Fruit fly (Drosophila melanogaster) whole organism, embryonic: Measurements from ENCODE around the gene Ubi-p63E.

ENCODE experiments used
- Bgb ChIP-seq: fragments of 200-800 bp; sonication (Bioruptor generic); IDR thresholded peaks from 2 replicates; pipeline ENCODE4 v1.3.6; 2022; ENCODE audit warnings: missing biosample characterization, missing genetic modification characterization; ENCODE audit not compliant: partially characterized antibody
- CG10366 ChIP-seq: fragments of 200-800 bp; sonication (Bioruptor generic); IDR thresholded peaks from 2 replicates; pipeline ENCODE4 v1.3.6; 2022; ENCODE audit warnings: missing biosample characterization, missing genetic modification characterization
- CG14014 ChIP-seq: fragments of 200-800 bp; sonication (Bioruptor generic); IDR thresholded peaks from 2 replicates; pipeline ENCODE4 v1.3.6; 2022; ENCODE audit warnings: missing biosample characterization, missing genetic modification characterization
- CG2199 ChIP-seq: fragments of 200-800 bp; sonication (Bioruptor generic); IDR thresholded peaks from 3 replicates; pipeline ENCODE4 v1.3.6; 2022; ENCODE audit warnings: missing biosample characterization, missing genetic modification characterization
- CG3281 ChIP-seq: fragments of 200-800 bp; sonication (Bioruptor generic); optimal IDR thresholded peaks from 3 replicates; lab custom pipeline; 2017; ENCODE audit warnings: missing biosample characterization, mild to moderate bottlenecking, missing genetic modification characterization
- CG34224 ChIP-seq: fragments of 200-800 bp; sonication (Bioruptor generic); IDR thresholded peaks from 3 replicates; pipeline ENCODE4 v1.3.6; 2022; ENCODE audit warnings: missing biosample characterization, missing genetic modification characterization; ENCODE audit not compliant: partially characterized antibody
- CG34376 ChIP-seq: fragments of 200-800 bp; sonication (Bioruptor generic); optimal IDR thresholded peaks from 2 replicates; lab custom pipeline; 2018; ENCODE audit warnings: missing biosample characterization, mild to moderate bottlenecking, missing genetic modification characterization
- CG43689 ChIP-seq: fragments of 200-800 bp; sonication (Bioruptor generic); IDR thresholded peaks from 2 replicates; pipeline ENCODE4 v1.3.6; 2022; ENCODE audit warnings: missing biosample characterization, missing genetic modification characterization
- CG6254 ChIP-seq: fragments of 200-800 bp; sonication (Bioruptor generic); optimal IDR thresholded peaks from 3 replicates; lab custom pipeline; 2017; ENCODE audit warnings: mild to moderate bottlenecking, missing biosample characterization, missing genetic modification reagents, missing genetic modification characterization
- CG6791 ChIP-seq: fragments of 200-800 bp; sonication (Bioruptor generic); IDR thresholded peaks from 3 replicates; pipeline ENCODE4 v1.3.6; 2022; ENCODE audit warnings: missing biosample characterization, missing genetic modification characterization; ENCODE audit not compliant: partially characterized antibody
- Drgx ChIP-seq: fragments of 200-800 bp; sonication (Bioruptor generic); IDR thresholded peaks from 2 replicates; pipeline ENCODE4 v1.3.6; 2022; ENCODE audit warnings: missing biosample characterization, missing genetic modification characterization
- HLHmδ ChIP-seq: fragments of 200-800 bp; sonication (Bioruptor generic); optimal IDR thresholded peaks from 2 replicates; lab custom pipeline; 2018; ENCODE audit warnings: missing biosample characterization, mild to moderate bottlenecking, missing genetic modification characterization, moderate library complexity
- Med ChIP-seq: fragments of 200-800 bp; sonication (Bioruptor generic); peaks from one replicate; lab custom pipeline; 2016; ENCODE audit warnings: missing biosample characterization, missing genetic modification characterization, mild to moderate bottlenecking, inconsistent platforms, moderate library complexity
- Nf-YB ChIP-seq: fragments of 200-800 bp; sonication (Bioruptor generic); optimal IDR thresholded peaks from 3 replicates; lab custom pipeline; 2019; ENCODE audit warnings: missing biosample characterization, mild to moderate bottlenecking, missing genetic modification characterization, moderate library complexity
- Nf-YC ChIP-seq: fragments of 200-800 bp; optimal IDR thresholded peaks from 3 replicates; lab custom pipeline; 2019; ENCODE audit warnings: missing biosample characterization, mild to moderate bottlenecking, missing genetic modification characterization, moderate library complexity
- Scr ChIP-seq: fragments of 200-800 bp; sonication (Bioruptor generic); IDR thresholded peaks from 2 replicates; pipeline ENCODE4 v1.3.6; 2022; ENCODE audit warnings: missing biosample characterization, missing genetic modification characterization; ENCODE audit not compliant: partially characterized antibody
- Spps ChIP-seq: fragments of 200-800 bp; sonication (Bioruptor generic); optimal IDR thresholded peaks from 2 replicates; lab custom pipeline; 2018; ENCODE audit warnings: missing biosample characterization, mild to moderate bottlenecking, missing genetic modification characterization
- YL-1 ChIP-seq: fragments of 200-800 bp; sonication (Bioruptor generic); optimal IDR thresholded peaks from 3 replicates; lab custom pipeline; 2017; ENCODE audit warnings: missing biosample characterization, mild to moderate bottlenecking, missing genetic modification characterization
- ac ChIP-seq: fragments of 200-800 bp; sonication (Bioruptor generic); optimal IDR thresholded peaks from 3 replicates; lab custom pipeline; 2017; ENCODE audit warnings: missing biosample characterization, mild to moderate bottlenecking, missing genetic modification characterization
- amos ChIP-seq: fragments of 200-800 bp; sonication (Bioruptor generic); IDR thresholded peaks from 2 replicates; pipeline ENCODE4 v1.3.6; 2022; ENCODE audit warnings: missing biosample characterization, missing genetic modification characterization; ENCODE audit not compliant: partially characterized antibody
- ato ChIP-seq: fragments of 200-800 bp; sonication (Bioruptor generic); IDR thresholded peaks from 2 replicates; pipeline ENCODE4 v1.3.6; 2022; ENCODE audit warnings: missing biosample characterization, missing genetic modification characterization; ENCODE audit not compliant: partially characterized antibody
- bbx ChIP-seq: fragments of 200-800 bp; sonication (Bioruptor generic); IDR thresholded peaks from 2 replicates; pipeline ENCODE4 v1.3.6; 2022; ENCODE audit warnings: missing biosample characterization, missing genetic modification characterization; ENCODE audit not compliant: partially characterized antibody
- bsh ChIP-seq, 2 experiments: fragments of 200-800 bp; sonication (Bioruptor generic); optimal IDR thresholded peaks; 2 replicates each; lab custom pipeline; 2017 to 2018; ENCODE audit warnings: mild to moderate bottlenecking in 2 of 2, missing biosample characterization in 2 of 2, missing genetic modification characterization in 2 of 2, moderate library complexity in 1 of 2
- cad ChIP-seq: fragments of >200 bp; optimal IDR thresholded peaks from 2 replicates; lab custom pipeline; 2017; ENCODE audit warnings: missing biosample characterization, missing genetic modification characterization
- chinmo ChIP-seq: fragments of 200-800 bp; sonication (Bioruptor generic); IDR thresholded peaks from 4 replicates; pipeline ENCODE4 v1.3.6; 2022; ENCODE audit warnings: missing biosample characterization, missing genetic modification characterization; ENCODE audit not compliant: partially characterized antibody
- chm ChIP-seq: fragments of 200-800 bp; sonication (Bioruptor generic); IDR thresholded peaks from 2 replicates; pipeline ENCODE4 v1.3.6; 2022; ENCODE audit warnings: missing biosample characterization, missing genetic modification characterization
- crp ChIP-seq, 2 experiments: fragments of 200-800 bp; sonication (Bioruptor generic); optimal IDR thresholded peaks; 2 replicates in 1 of 2; 3 replicates in 1 of 2; lab custom pipeline; 2017; ENCODE audit warnings: missing biosample characterization in 2 of 2, missing genetic modification characterization in 2 of 2, mild to moderate bottlenecking in 1 of 2, moderate library complexity in 1 of 2
- disco-r ChIP-seq: fragments of 200-800 bp; sonication (Bioruptor generic); optimal IDR thresholded peaks from 2 replicates; lab custom pipeline; 2016; ENCODE audit warnings: missing biosample characterization, missing genetic modification characterization
- ewg ChIP-seq: fragments of 200-800 bp; sonication (Bioruptor generic); optimal IDR thresholded peaks from 3 replicates; lab custom pipeline; 2017; ENCODE audit warnings: mild to moderate bottlenecking, missing biosample characterization, missing genetic modification reagents, missing genetic modification characterization
- jing ChIP-seq: fragments of 200-800 bp; sonication (Bioruptor generic); optimal IDR thresholded peaks from 2 replicates; lab custom pipeline; 2018; ENCODE audit warnings: missing biosample characterization, mild to moderate bottlenecking, missing genetic modification characterization
- nom ChIP-seq: fragments of 200-800 bp; sonication (Bioruptor generic); optimal IDR thresholded peaks from 2 replicates; lab custom pipeline; 2017; ENCODE audit warnings: missing biosample characterization, missing genetic modification characterization, mild to moderate bottlenecking, moderate library complexity, missing genetic modification reagents
- sna ChIP-seq: fragments of 200-800 bp; sonication (Bioruptor generic); IDR thresholded peaks from 2 replicates; pipeline ENCODE4 v1.3.6; 2022; ENCODE audit warnings: missing biosample characterization, missing genetic modification characterization; ENCODE audit not compliant: partially characterized antibody
- sqz ChIP-seq: fragments of 200-800 bp; sonication (Bioruptor generic); optimal IDR thresholded peaks from 3 replicates; lab custom pipeline; 2018; ENCODE audit warnings: missing biosample characterization, mild to moderate bottlenecking, missing genetic modification characterization
- tll ChIP-seq, 2 experiments: fragments of 200-800 bp in 1 of 2; fragments of >200 bp in 1 of 2; sonication (Bioruptor generic) in 1 of 2; optimal IDR thresholded peaks; 2 replicates each; lab custom pipeline; 2017 to 2019; ENCODE audit warnings: missing biosample characterization in 2 of 2, missing genetic modification characterization in 2 of 2, mild to moderate bottlenecking in 1 of 2, moderate library complexity in 1 of 2
- twi ChIP-seq: fragments of 200-800 bp; optimal IDR thresholded peaks from 2 replicates; lab custom pipeline; 2019; ENCODE audit warnings: missing biosample characterization, mild to moderate bottlenecking, missing genetic modification characterization, moderate library complexity
- tx ChIP-seq: fragments of 200-800 bp; sonication (Bioruptor generic); optimal IDR thresholded peaks from 2 replicates; lab custom pipeline; 2016; ENCODE audit warnings: missing biosample characterization, missing genetic modification characterization
- z ChIP-seq: fragments of 200-800 bp; sonication (Bioruptor generic); IDR thresholded peaks from 3 replicates; pipeline ENCODE4 v1.3.6; 2022; ENCODE audit warnings: missing biosample characterization, missing genetic modification characterization
- zen2 ChIP-seq: fragments of 200-800 bp; sonication (Bioruptor generic); IDR thresholded peaks from 3 replicates; pipeline ENCODE4 v1.3.6; 2022; ENCODE audit warnings: missing biosample characterization, missing genetic modification characterization; ENCODE audit not compliant: partially characterized antibody

Ubi-p63E gene

DNA sequence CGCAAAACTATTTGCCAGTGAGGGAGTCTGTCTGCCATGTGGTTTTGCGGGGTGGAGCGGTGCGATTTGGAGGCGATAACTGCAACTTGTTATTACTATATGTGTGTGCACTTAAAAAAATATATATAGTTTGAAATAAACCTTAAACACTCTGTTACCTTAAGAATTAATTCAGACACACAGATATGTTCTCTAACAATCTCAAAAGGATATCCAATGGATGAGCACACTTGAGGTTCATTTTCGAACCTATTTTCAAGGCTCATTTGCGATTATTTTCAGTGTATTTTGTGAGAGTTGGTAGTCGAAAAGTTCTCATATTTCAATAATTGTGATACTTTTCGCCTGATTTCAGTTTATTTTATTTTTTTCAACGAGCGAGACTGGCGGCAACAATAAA lies 20.9 kb downstream of the Ubi-p63E start (continued):
- no peak for TF ChIP-seq Nf-YC (tag; lab: Kevin White, UChicago)
- TF ChIP-seq, all 482 proteins: peak for 36

DNA sequence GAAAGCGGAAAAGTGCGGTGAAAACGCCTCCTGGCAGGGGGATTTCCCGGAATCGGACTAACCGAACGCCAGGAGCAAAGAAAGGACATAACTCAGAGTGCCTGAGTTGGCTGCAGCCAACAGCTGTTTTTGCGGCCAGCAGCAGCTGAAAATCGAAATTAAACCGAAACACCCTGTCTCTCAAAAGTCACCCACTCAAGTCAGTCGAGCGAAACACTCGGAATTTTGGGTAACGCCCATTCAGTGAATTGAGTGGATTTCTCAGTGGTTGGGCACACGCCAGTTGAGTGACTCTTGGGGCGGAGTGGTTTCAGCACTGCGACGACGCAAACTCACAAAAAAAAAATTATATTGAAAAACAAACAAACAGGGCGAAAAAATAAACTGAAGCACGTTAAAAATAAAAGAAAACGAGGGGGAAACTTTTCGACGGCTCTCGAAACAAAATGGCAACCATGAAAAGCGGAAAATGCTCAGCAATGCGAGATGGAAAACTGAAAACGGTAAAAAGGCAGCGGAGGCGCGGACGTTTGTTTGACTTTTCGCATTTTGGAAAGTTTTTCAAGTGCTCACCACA lies 24.2 kb downstream of the Ubi-p63E start:
- peak; percentile 46 for TF ChIP-seq twi (tag; lab: Kevin White, UChicago)
- peak; percentile 88 for TF ChIP-seq Nf-YC (tag; lab: Kevin White, UChicago)
- TF ChIP-seq CG43689 (GFP tag; lab: Robert Waterston, UW) = no peak
- peak; percentile 46 for TF ChIP-seq bbx (GFP tag; lab: Robert Waterston, UW)
- TF ChIP-seq YL-1 (GFP tag; lab: Kevin White, UChicago) = no peak
- peak; percentile 33; the same call in 1 of the 2 replicates for TF ChIP-seq amos (GFP tag; lab: Robert Waterston, UW)
- peak; percentile 21 for TF ChIP-seq ewg (GFP tag; lab: Kevin White, UChicago)
- TF ChIP-seq jing = peak; percentile 14
- peak in 1 of 2 experiments; percentile 50 for TF ChIP-seq crp (GFP tag; optimal IDR thresholded peaks at IDR 0.05; lab: Kevin White, UChicago)
- TF ChIP-seq sqz = peak; percentile 66
- peak; percentile 31 for TF ChIP-seq cad (GFP tag; lab: Kevin White, UChicago)
- peak; percentile 89 for TF ChIP-seq Nf-YB
- TF ChIP-seq Med = peak; percentile 27
- 0 out of 2 replicates have a peak, but pooled peaks have one; percentile 49 for TF ChIP-seq sna (GFP tag; lab: Robert Waterston, UW)
- TF ChIP-seq CG34376 (GFP tag; lab: Kevin White, UChicago) = peak; percentile 21
- TF ChIP-seq CG34224 = peak; percentile 39; the same call in 1 of the 3 replicates
- peak; percentile 88 for TF ChIP-seq Drgx (GFP tag; lab: Robert Waterston, UW)
- peak in 1 of 2 experiments; percentile 78 for TF ChIP-seq bsh (GFP tag; optimal IDR thresholded peaks at IDR 0.05; lab: Kevin White, UChicago)
- peak; percentile 56; the same call in 1 of the 3 replicates for TF ChIP-seq CG6791 (GFP tag; lab: Robert Waterston, UW)
- no peak for TF ChIP-seq CG3281 (GFP tag; lab: Kevin White, UChicago)
- TF ChIP-seq CG14014 (GFP tag; lab: Robert Waterston, UW) = no peak
- TF ChIP-seq Spps (tag; lab: Kevin White, UChicago) = no peak
- TF ChIP-seq nom (GFP tag; lab: Kevin White, UChicago) = peak; percentile 95
- TF ChIP-seq CG6254 = peak; percentile 99
- TF ChIP-seq ato = no peak
- peak in 1 of 2 experiments; percentile 56 for TF ChIP-seq tll (GFP tag; optimal IDR thresholded peaks at IDR 0.05; lab: Kevin White, UChicago)
- no peak for TF ChIP-seq tx (GFP tag; lab: Kevin White, UChicago)
- TF ChIP-seq ac (GFP tag; lab: Kevin White, UChicago) = peak; percentile 94
- no peak for TF ChIP-seq disco-r
- peak; percentile 27; the same call in 1 of the 3 replicates for TF ChIP-seq zen2 (GFP tag; lab: Robert Waterston, UW)
- TF ChIP-seq Scr = peak; percentile 13
- TF ChIP-seq HLHmδ = peak; percentile 15
- TF ChIP-seq CG2199 (GFP tag; lab: Robert Waterston, UW) = peak; percentile 57; the same call in 1 of the 3 replicates
- peak; percentile 60; the same call in 1 of the 2 replicates for TF ChIP-seq Bgb (GFP tag; lab: Robert Waterston, UW)
- TF ChIP-seq z (GFP tag; lab: Robert Waterston, UW) = peak; percentile 99
- 0 out of 4 replicates have a peak, but pooled peaks have one; percentile 51 for TF ChIP-seq chinmo
- 0 out of 2 replicates have a peak, but pooled peaks have one; percentile 56 for TF ChIP-seq chm
- TF ChIP-seq CG10366 (GFP tag; lab: Robert Waterston, UW) = peak; percentile 61
